Worm (Caenorhabditis elegans) whole organism, L2 larva: Measurements from ENCODE around the gene C05G5.3.

Experiments used
- R02D3.7 ChIP-seq: fragments of 150-350 bp; optimal IDR thresholded peaks from 2 replicates; lab custom pipeline; 2014; ENCODE audit warnings: missing biosample characterization, missing genetic modification characterization
- Y55F3AM.14 ChIP-seq: fragments of 200-800 bp; sonication (Bioruptor generic); optimal IDR thresholded peaks from 2 replicates; lab custom pipeline; 2018; ENCODE audit warnings: mild to moderate bottlenecking, missing genetic modification characterization, missing compliant biosample characterization
- ZK546.5 ChIP-seq: sonication (generic microtip); optimal IDR thresholded peaks from 2 replicates; lab custom pipeline; 2017; ENCODE audit warnings: missing biosample characterization, missing genetic modification characterization
- alr-1 ChIP-seq: fragments of 150-350 bp; optimal IDR thresholded peaks from 2 replicates; lab custom pipeline; 2014; ENCODE audit warnings: missing biosample characterization, missing genetic modification characterization
- aly-2 ChIP-seq: fragments of 150-350 bp; optimal IDR thresholded peaks from 2 replicates; lab custom pipeline; 2014; ENCODE audit warnings: missing biosample characterization, missing genetic modification characterization
- ceh-16 ChIP-seq: fragments of 150-350 bp; optimal IDR thresholded peaks from 2 replicates; lab custom pipeline; 2014; ENCODE audit warnings: missing biosample characterization, missing genetic modification characterization
- crh-2 ChIP-seq: sonication (generic microtip); optimal IDR thresholded peaks from 2 replicates; lab custom pipeline; 2017; ENCODE audit warnings: missing biosample characterization, missing genetic modification characterization
- dmd-4 ChIP-seq: sonication (generic microtip); optimal IDR thresholded peaks from 2 replicates; lab custom pipeline; 2017; ENCODE audit warnings: missing biosample characterization, missing genetic modification characterization
- egl-27 ChIP-seq: sonication (generic microtip); optimal IDR thresholded peaks from 3 replicates; lab custom pipeline; 2017; ENCODE audit warnings: missing biosample characterization, missing genetic modification reagents, missing genetic modification characterization
- elt-1 ChIP-seq: fragments of 150-350 bp; optimal IDR thresholded peaks from 2 replicates; lab custom pipeline; 2014; ENCODE audit warnings: missing biosample characterization, missing genetic modification characterization
- elt-3 ChIP-seq: sonication (generic microtip); optimal IDR thresholded peaks from 2 replicates; lab custom pipeline; 2017; ENCODE audit warnings: missing biosample characterization, missing genetic modification characterization
- fos-1 ChIP-seq: fragments of 150-350 bp; optimal IDR thresholded peaks from 2 replicates; lab custom pipeline; 2014; ENCODE audit warnings: missing biosample characterization, missing genetic modification characterization
- gmeb-1 ChIP-seq: fragments of 150-350 bp; optimal IDR thresholded peaks from 2 replicates; lab custom pipeline; 2014; ENCODE audit warnings: missing biosample characterization, missing genetic modification characterization
- lin-11 ChIP-seq: fragments of 150-350 bp; sonication (generic microtip); optimal IDR thresholded peaks from 2 replicates; lab custom pipeline; 2014; ENCODE audit warnings: missing biosample characterization, missing genetic modification characterization, inconsistent platforms, mixed read lengths
- lin-13 ChIP-seq: fragments of 150-350 bp; optimal IDR thresholded peaks from 2 replicates; lab custom pipeline; 2014; ENCODE audit warnings: missing biosample characterization, missing genetic modification reagents, missing genetic modification characterization
- lin-39 ChIP-seq: fragments of 150-350 bp; optimal IDR thresholded peaks from 2 replicates; lab custom pipeline; 2014; ENCODE audit warnings: missing biosample characterization, missing genetic modification reagents, missing genetic modification characterization
- mbf-1 ChIP-seq: sonication (generic microtip); optimal IDR thresholded peaks from 2 replicates; lab custom pipeline; 2017; ENCODE audit warnings: missing biosample characterization, missing genetic modification characterization
- mdl-1 ChIP-seq, 2 experiments: fragments of 150-350 bp in 1 of 2; sonication (generic microtip) in 1 of 2; optimal IDR thresholded peaks; 2 replicates each; lab custom pipeline; 2017; ENCODE audit warnings: missing biosample characterization in 2 of 2, missing genetic modification characterization in 2 of 2
- nhr-10 ChIP-seq: sonication (generic microtip); optimal IDR thresholded peaks from 2 replicates; lab custom pipeline; 2017; ENCODE audit warnings: missing biosample characterization, missing genetic modification characterization
- nhr-12 ChIP-seq: fragments of 150-350 bp; optimal IDR thresholded peaks from 2 replicates; lab custom pipeline; 2014; ENCODE audit warnings: missing biosample characterization, missing genetic modification characterization
- nhr-129 ChIP-seq: fragments of 150-350 bp; optimal IDR thresholded peaks from 2 replicates; lab custom pipeline; 2014; ENCODE audit warnings: missing biosample characterization, missing genetic modification characterization
- nhr-21 ChIP-seq: fragments of 150-350 bp; optimal IDR thresholded peaks from 2 replicates; lab custom pipeline; 2014; ENCODE audit warnings: missing biosample characterization, missing genetic modification characterization
- nhr-23 ChIP-seq: fragments of 150-350 bp; optimal IDR thresholded peaks from 2 replicates; lab custom pipeline; 2014; ENCODE audit warnings: missing biosample characterization, missing genetic modification reagents, missing genetic modification characterization
- nhr-6 ChIP-seq: fragments of 150-350 bp; optimal IDR thresholded peaks from 2 replicates; lab custom pipeline; 2014; ENCODE audit warnings: missing biosample characterization, missing genetic modification characterization
- nhr-77 ChIP-seq: fragments of 150-350 bp; optimal IDR thresholded peaks from 2 replicates; lab custom pipeline; 2014; ENCODE audit warnings: missing biosample characterization, missing genetic modification characterization
- peb-1 ChIP-seq: fragments of 150-350 bp; optimal IDR thresholded peaks from 2 replicates; lab custom pipeline; 2014; ENCODE audit warnings: missing biosample characterization, missing genetic modification characterization
- sem-4 ChIP-seq: fragments of 150-350 bp; optimal IDR thresholded peaks from 2 replicates; lab custom pipeline; 2014; ENCODE audit warnings: missing biosample characterization, missing genetic modification reagents, missing genetic modification characterization
- sma-3 ChIP-seq: sonication (generic microtip); optimal IDR thresholded peaks from 2 replicates; lab custom pipeline; 2016; ENCODE audit warnings: missing genetic modification reagents, missing genetic modification characterization, missing compliant biosample characterization
- sma-9 ChIP-seq, 2 experiments: fragments of 150-350 bp in 1 of 2; sonication (generic microtip) in 1 of 2; optimal IDR thresholded peaks; 2 replicates each; lab custom pipeline; 2014 to 2016; ENCODE audit warnings: missing genetic modification characterization in 2 of 2, mild to moderate bottlenecking in 1 of 2, missing biosample characterization in 1 of 2, missing compliant biosample characterization in 1 of 2, missing genetic modification reagents in 1 of 2, moderate library complexity in 1 of 2
- unc-55 ChIP-seq: fragments of 150-350 bp; sonication (generic microtip); optimal IDR thresholded peaks from 3 replicates; lab custom pipeline; 2014; ENCODE audit warnings: missing biosample characterization, missing genetic modification reagents, missing genetic modification characterization
- unc-62 ChIP-seq: fragments of 150-350 bp; optimal IDR thresholded peaks from 2 replicates; lab custom pipeline; 2014; ENCODE audit warnings: missing biosample characterization, missing genetic modification reagents, missing genetic modification characterization
- zag-1 ChIP-seq: fragments of 150-350 bp; optimal IDR thresholded peaks from 2 replicates; lab custom pipeline; 2014; ENCODE audit warnings: missing biosample characterization, missing genetic modification characterization
- ztf-1 ChIP-seq: fragments of 200-800 bp; sonication (Bioruptor generic); conservative IDR thresholded peaks from 2 replicates; pipeline ENCODE4 v1.3.6; 2022; ENCODE audit warnings: missing genetic modification characterization, missing compliant biosample characterization
- ztf-11 ChIP-seq: sonication (generic microtip); optimal IDR thresholded peaks from 2 replicates; lab custom pipeline; 2017; ENCODE audit warnings: missing biosample characterization, missing genetic modification characterization

C05G5.3 gene

DNA sequence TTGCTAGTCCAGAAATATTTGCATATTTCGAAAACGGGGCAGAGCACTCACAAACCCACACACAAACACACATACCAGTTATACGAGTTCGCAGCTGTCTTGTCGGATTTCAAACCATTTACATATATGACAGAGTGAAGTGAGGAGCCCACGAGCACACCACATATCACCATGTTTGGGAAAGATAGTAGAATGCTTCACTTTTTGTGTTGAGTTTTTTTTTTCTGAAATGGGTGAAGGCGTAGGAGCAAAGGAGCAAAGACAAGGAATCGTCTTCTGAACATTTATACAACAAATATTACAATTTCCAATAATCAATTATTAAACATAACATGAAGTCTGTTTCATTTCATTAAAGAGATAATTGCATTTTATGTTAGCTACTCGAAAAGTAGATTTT, 23.4 kb upstream of the C05G5.3 start:
- TF ChIP-seq nhr-10 (tag; lab: Kevin White, UChicago) = no peak
- TF ChIP-seq egl-27 = no peak
- TF ChIP-seq gmeb-1 (tag; lab: Kevin White, UChicago) = no peak
- TF ChIP-seq nhr-21 (tag; lab: Kevin White, UChicago) = no peak
- no peak for TF ChIP-seq nhr-23 (tag; lab: Kevin White, UChicago)
- no peak for TF ChIP-seq fos-1 (tag; lab: Kevin White, UChicago)
- TF ChIP-seq elt-3 (tag; lab: Kevin White, UChicago) = no peak
- no peak for TF ChIP-seq aly-2 (tag; lab: Kevin White, UChicago)
- TF ChIP-seq elt-1 = no peak
- no peak for TF ChIP-seq R02D3.7
- no peak for TF ChIP-seq peb-1 (tag; lab: Kevin White, UChicago)
- TF ChIP-seq sma-3 = no peak
- TF ChIP-seq ZK546.5 (tag; lab: Kevin White, UChicago) = no peak
- no peak for TF ChIP-seq mdl-1 (tag; optimal IDR thresholded peaks at IDR 0.05; lab: Kevin White, UChicago)
- TF ChIP-seq mbf-1 (tag; lab: Kevin White, UChicago) = no peak
- no peak for TF ChIP-seq nhr-129
- no peak for TF ChIP-seq unc-55 (GFP tag; lab: Kevin White, UChicago)
- TF ChIP-seq nhr-77 (tag; lab: Kevin White, UChicago) = no peak

DNA sequence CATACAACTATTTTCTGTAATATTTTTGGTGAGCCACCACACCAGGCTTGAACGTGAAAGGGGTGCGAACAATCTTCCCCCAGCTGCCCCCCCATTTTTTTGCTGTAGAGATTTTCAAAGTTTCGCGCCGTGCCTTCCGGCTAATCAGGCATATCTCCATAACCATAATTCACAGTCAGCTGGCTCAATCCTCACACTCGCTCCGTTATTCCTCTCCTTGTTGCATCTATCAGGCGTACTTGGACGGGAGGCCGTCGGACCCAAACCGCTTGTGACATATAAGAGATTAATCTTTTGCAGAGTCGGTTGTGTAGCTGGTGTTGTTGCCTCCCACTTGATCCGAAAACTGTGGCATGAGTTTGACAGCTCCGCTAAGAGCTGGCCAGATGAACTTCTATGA, 21.4 kb upstream of the C05G5.3 start, which contains the start of gene unc-3:
unc-3 (plus strand) TSS at position 301 of the 400 bp plus-strand sequence.
- TF ChIP-seq R02D3.7 = no peak
- no peak for TF ChIP-seq nhr-6 (tag; lab: Kevin White, UChicago)
- no peak for TF ChIP-seq nhr-23 (tag; lab: Kevin White, UChicago)
- no peak for TF ChIP-seq dmd-4
- no peak for TF ChIP-seq ceh-16
- no peak for TF ChIP-seq fos-1 (tag; lab: Kevin White, UChicago)
- TF ChIP-seq sem-4 (tag; lab: Kevin White, UChicago) = no peak
- TF ChIP-seq Y55F3AM.14 (GFP tag; lab: Kevin White, UChicago) = no peak
- no peak for TF ChIP-seq alr-1 (tag; lab: Kevin White, UChicago)
- TF ChIP-seq, all 48 proteins: peak for 0

DNA sequence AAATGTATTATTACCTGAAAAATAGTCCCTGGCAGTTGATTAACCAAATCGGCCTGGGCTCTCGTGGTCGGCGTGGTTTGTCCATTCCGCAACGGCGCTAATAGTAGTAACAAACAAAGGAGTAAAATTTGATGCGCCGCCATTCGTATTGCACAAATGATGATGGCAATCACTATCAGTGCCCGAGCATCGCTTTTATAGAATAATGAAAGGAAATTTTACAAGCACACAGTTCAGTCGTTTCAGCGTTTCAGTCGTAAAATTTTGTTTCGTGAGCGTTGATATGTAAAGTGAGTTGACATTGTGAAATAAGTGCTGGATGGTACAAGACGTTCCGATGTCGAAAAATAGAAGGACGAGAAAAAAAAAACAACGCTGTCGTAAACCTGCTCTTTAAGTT, 19.9 kb upstream of the C05G5.3 start, which contains the start of gene Y16B4A.2:
Y16B4A.2 (minus strand) TSS at position 170 of the 400 bp plus-strand sequence.
- TF ChIP-seq ztf-1 (GFP tag; lab: Robert Waterston, UW) = no peak
- TF ChIP-seq fos-1 (tag; lab: Kevin White, UChicago) = peak; percentile 38

DNA sequence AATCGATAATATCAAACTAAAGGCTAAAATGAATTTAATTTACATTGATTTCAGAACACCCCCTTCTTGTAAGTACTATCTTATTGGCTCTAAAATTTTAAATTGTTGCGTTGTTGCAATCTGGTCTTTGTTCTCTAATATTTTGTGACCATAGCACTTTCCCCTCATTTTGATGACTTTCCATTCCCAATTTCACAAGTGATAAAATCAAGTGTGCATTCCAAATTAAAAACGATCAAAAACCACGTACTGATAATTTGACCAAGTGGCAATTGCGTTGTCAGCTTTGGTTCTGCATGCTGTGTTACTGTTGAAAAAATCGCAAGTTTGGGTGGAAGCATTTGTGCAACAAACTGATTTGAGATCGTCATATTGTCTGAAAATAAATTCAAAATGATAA, 18.5 kb upstream of the C05G5.3 start:
- no peak for TF ChIP-seq unc-62 (GFP tag; lab: Kevin White, UChicago)
- TF ChIP-seq ztf-11 (tag; lab: Kevin White, UChicago) = no peak
- TF ChIP-seq ceh-16 = no peak
- no peak for TF ChIP-seq nhr-6 (tag; lab: Kevin White, UChicago)
- TF ChIP-seq lin-13 (GFP tag; lab: Kevin White, UChicago) = no peak
- TF ChIP-seq lin-11 = no peak
- peak; percentile 43 for TF ChIP-seq sma-9 (GFP tag; optimal IDR thresholded peaks at IDR 0.05; lab: Kevin White, UChicago)
- no peak for TF ChIP-seq sma-9 (tag; optimal IDR thresholded peaks at IDR 0.05; lab: Kevin White, UChicago)
- TF ChIP-seq lin-39 (tag; lab: Kevin White, UChicago) = no peak
- no peak for TF ChIP-seq crh-2 (tag; lab: Kevin White, UChicago)
- TF ChIP-seq elt-1 = no peak
- TF ChIP-seq fos-1 (tag; lab: Kevin White, UChicago) = peak; percentile 54
- no peak for TF ChIP-seq mbf-1 (tag; lab: Kevin White, UChicago)
- no peak for TF ChIP-seq zag-1 (tag; lab: Kevin White, UChicago)
- no peak for TF ChIP-seq elt-3 (tag; lab: Kevin White, UChicago)
- no peak for TF ChIP-seq nhr-23 (tag; lab: Kevin White, UChicago)

DNA sequence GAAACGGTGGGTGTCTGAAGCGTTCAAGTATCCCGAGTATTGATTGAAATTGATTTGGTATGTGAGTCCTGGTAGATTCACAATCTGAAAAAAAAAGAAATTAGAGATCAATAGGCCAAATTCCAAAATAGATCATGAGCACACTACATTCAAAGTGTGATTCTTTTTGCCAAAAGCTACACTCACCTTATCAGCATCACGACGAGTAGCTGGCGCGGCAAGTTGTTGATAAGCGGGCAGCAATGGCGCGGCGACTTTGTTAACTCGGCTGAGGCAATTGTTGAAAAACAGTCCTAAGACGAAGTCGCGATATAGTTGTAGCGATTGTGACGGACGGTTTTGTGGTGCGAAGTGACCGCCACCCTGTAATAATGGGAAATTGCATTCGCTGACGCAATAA, 17.2 kb upstream of the C05G5.3 start:
- TF ChIP-seq fos-1 (tag; lab: Kevin White, UChicago) = peak; percentile 58
- no peak for TF ChIP-seq lin-39 (tag; lab: Kevin White, UChicago)
- no peak for TF ChIP-seq nhr-12
- TF ChIP-seq zag-1 (tag; lab: Kevin White, UChicago) = no peak
- peak; percentile 34 for TF ChIP-seq sma-9 (GFP tag; optimal IDR thresholded peaks at IDR 0.05; lab: Kevin White, UChicago)
- TF ChIP-seq sma-9 (tag; optimal IDR thresholded peaks at IDR 0.05; lab: Kevin White, UChicago) = no peak
- no peak for TF ChIP-seq mbf-1 (tag; lab: Kevin White, UChicago)
